Fruit fly (Drosophila melanogaster) whole organism, embryonic: Measurements from ENCODE around the gene CG9389.

ENCODE experiments used
- C15 ChIP-seq: fragments of 200-800 bp; sonication (Bioruptor generic); IDR thresholded peaks from 3 replicates; pipeline ENCODE4 v1.3.6; 2022; ENCODE audit warnings: missing biosample characterization, missing genetic modification characterization
- CG10267 ChIP-seq: fragments of 200-800 bp; sonication (Bioruptor generic); optimal IDR thresholded peaks from 2 replicates; lab custom pipeline; 2018; ENCODE audit warnings: missing biosample characterization, mild to moderate bottlenecking, missing genetic modification characterization, moderate library complexity
- CG13123 ChIP-seq: fragments of 200-800 bp; sonication (Bioruptor generic); optimal IDR thresholded peaks from 2 replicates; lab custom pipeline; 2016; ENCODE audit warnings: missing biosample characterization, missing genetic modification characterization
- CG13424 ChIP-seq: fragments of 200-800 bp; sonication (Bioruptor generic); optimal IDR thresholded peaks from 2 replicates; lab custom pipeline; 2019; ENCODE audit warnings: missing biosample characterization, mild to moderate bottlenecking, missing genetic modification characterization, moderate library complexity
- CG14014 ChIP-seq: fragments of 200-800 bp; sonication (Bioruptor generic); IDR thresholded peaks from 2 replicates; pipeline ENCODE4 v1.3.6; 2022; ENCODE audit warnings: missing biosample characterization, missing genetic modification characterization
- CG16779 ChIP-seq: fragments of 200-800 bp; sonication (Bioruptor generic); IDR thresholded peaks from 2 replicates; pipeline ENCODE4 v1.3.6; 2022; ENCODE audit warnings: missing biosample characterization, missing genetic modification characterization
- CG17361 ChIP-seq: fragments of 200-800 bp; sonication (Bioruptor generic); IDR thresholded peaks from 3 replicates; pipeline ENCODE4 v1.3.6; 2022; ENCODE audit warnings: missing biosample characterization, missing genetic modification characterization
- CG17568 ChIP-seq: fragments of 200-800 bp; sonication (Bioruptor generic); optimal IDR thresholded peaks from 2 replicates; lab custom pipeline; 2018; ENCODE audit warnings: missing biosample characterization, mild to moderate bottlenecking, missing genetic modification characterization, moderate library complexity
- CG2120 ChIP-seq: fragments of 200-800 bp; sonication (Bioruptor generic); optimal IDR thresholded peaks from 3 replicates; lab custom pipeline; 2016; ENCODE audit warnings: missing biosample characterization, missing genetic modification characterization
- CG31441 ChIP-seq: fragments of 200-800 bp; sonication (Bioruptor generic); IDR thresholded peaks from 2 replicates; pipeline ENCODE4 v1.3.6; 2022; ENCODE audit warnings: missing biosample characterization, missing genetic modification characterization
- CG33213 ChIP-seq: fragments of 200-800 bp; sonication (Bioruptor generic); optimal IDR thresholded peaks from 3 replicates; lab custom pipeline; 2016; ENCODE audit warnings: missing biosample characterization, missing genetic modification characterization
- CG3407 ChIP-seq: fragments of 200-800 bp; sonication (Bioruptor generic); optimal IDR thresholded peaks from 2 replicates; lab custom pipeline; 2018; ENCODE audit warnings: missing biosample characterization, mild to moderate bottlenecking, missing genetic modification characterization
- CG34422 ChIP-seq: fragments of 200-800 bp; sonication (Bioruptor generic); IDR thresholded peaks from 3 replicates; pipeline ENCODE4 v1.3.6; 2022; ENCODE audit warnings: missing biosample characterization, missing genetic modification characterization
- CG3838 ChIP-seq: fragments of 200-800 bp; sonication (Bioruptor generic); optimal IDR thresholded peaks from 3 replicates; lab custom pipeline; 2016; ENCODE audit warnings: missing biosample characterization, missing genetic modification characterization
- CG3847 ChIP-seq: fragments of 200-800 bp; sonication (Bioruptor generic); IDR thresholded peaks from 2 replicates; pipeline ENCODE4 v1.3.6; 2022; ENCODE audit warnings: missing biosample characterization, missing genetic modification characterization
- CG43689 ChIP-seq: fragments of 200-800 bp; sonication (Bioruptor generic); IDR thresholded peaks from 2 replicates; pipeline ENCODE4 v1.3.6; 2022; ENCODE audit warnings: missing biosample characterization, missing genetic modification characterization
- CG4617 ChIP-seq: fragments of 200-800 bp; sonication (Bioruptor generic); optimal IDR thresholded peaks from 3 replicates; lab custom pipeline; 2016; ENCODE audit warnings: missing biosample characterization, missing genetic modification characterization, borderline replicate concordance
- CG8359 ChIP-seq: fragments of 200-800 bp; sonication (Bioruptor generic); optimal IDR thresholded peaks from 2 replicates; lab custom pipeline; 2017; ENCODE audit warnings: missing biosample characterization, mild to moderate bottlenecking, missing genetic modification characterization, borderline replicate concordance
- Chrac-16 ChIP-seq: fragments of 200-800 bp; sonication (Bioruptor generic); optimal IDR thresholded peaks from 3 replicates; lab custom pipeline; 2016; ENCODE audit warnings: missing biosample characterization, missing genetic modification characterization
- Dad ChIP-seq: fragments of 200-800 bp; sonication (Bioruptor generic); optimal IDR thresholded peaks from 3 replicates; lab custom pipeline; 2016; ENCODE audit warnings: missing biosample characterization, missing genetic modification characterization
- Fer3 ChIP-seq: fragments of 200-800 bp; sonication (Bioruptor generic); optimal IDR thresholded peaks from 2 replicates; lab custom pipeline; 2018; ENCODE audit warnings: missing biosample characterization, mild to moderate bottlenecking, missing genetic modification characterization, moderate library complexity
- Lhr ChIP-seq: fragments of 200-800 bp; sonication (Bioruptor generic); optimal IDR thresholded peaks from 3 replicates; lab custom pipeline; 2017; ENCODE audit warnings: mild to moderate bottlenecking, missing biosample characterization, missing genetic modification reagents, missing genetic modification characterization
- MESR4 ChIP-seq: fragments of 200-800 bp; sonication (Bioruptor generic); optimal IDR thresholded peaks from 2 replicates; lab custom pipeline; 2018; ENCODE audit warnings: missing biosample characterization, mild to moderate bottlenecking, missing genetic modification characterization, moderate library complexity
- Oli ChIP-seq: fragments of 200-800 bp; sonication (Bioruptor generic); optimal IDR thresholded peaks from 2 replicates; lab custom pipeline; 2018; ENCODE audit warnings: missing biosample characterization, mild to moderate bottlenecking, missing genetic modification characterization, moderate library complexity
- Trl ChIP-seq, 3 experiments: fragments of >200 bp in 2 of 3; fragments of 200-800 bp in 1 of 3; sonication (Bioruptor generic) in 1 of 3; optimal IDR thresholded peaks; 2 replicates in 1 of 3; 3 replicates in 2 of 3; lab custom pipeline; 2016 to 2017; ENCODE audit warnings: missing biosample characterization in 1 of 3, missing genetic modification characterization in 1 of 3
- Xbp1 ChIP-seq: fragments of 200-800 bp; sonication (Bioruptor generic); optimal IDR thresholded peaks from 3 replicates; lab custom pipeline; 2016; ENCODE audit warnings: missing biosample characterization, mild to moderate bottlenecking, missing genetic modification characterization
- ab ChIP-seq: fragments of 200-800 bp; sonication (Bioruptor generic); optimal IDR thresholded peaks from 2 replicates; lab custom pipeline; 2016; ENCODE audit warnings: missing biosample characterization, missing genetic modification characterization
- ap ChIP-seq: fragments of 200-800 bp; sonication (Bioruptor generic); IDR thresholded peaks from 2 replicates; pipeline ENCODE4 v1.3.6; 2022; ENCODE audit warnings: missing biosample characterization, missing genetic modification characterization
- cad ChIP-seq: fragments of >200 bp; optimal IDR thresholded peaks from 2 replicates; lab custom pipeline; 2017; ENCODE audit warnings: missing biosample characterization, missing genetic modification characterization
- chinmo ChIP-seq: fragments of 200-800 bp; sonication (Bioruptor generic); IDR thresholded peaks from 4 replicates; pipeline ENCODE4 v1.3.6; 2022; ENCODE audit warnings: missing biosample characterization, missing genetic modification characterization; ENCODE audit not compliant: partially characterized antibody
- ci ChIP-seq: fragments of 200-800 bp; sonication (Bioruptor generic); IDR thresholded peaks from 3 replicates; pipeline ENCODE4 v1.3.6; 2022; ENCODE audit warnings: missing biosample characterization, missing genetic modification characterization
- fd102C ChIP-seq: fragments of 200-800 bp; sonication (Bioruptor generic); optimal IDR thresholded peaks from 2 replicates; lab custom pipeline; 2018; ENCODE audit warnings: missing biosample characterization, mild to moderate bottlenecking, missing genetic modification characterization, moderate library complexity
- fu2 ChIP-seq: fragments of 200-800 bp; sonication (Bioruptor generic); optimal IDR thresholded peaks from 2 replicates; lab custom pipeline; 2016; ENCODE audit warnings: missing biosample characterization, missing genetic modification characterization
- gem ChIP-seq: fragments of 200-800 bp; sonication (Bioruptor generic); optimal IDR thresholded peaks from 2 replicates; lab custom pipeline; 2019; ENCODE audit warnings: missing biosample characterization, mild to moderate bottlenecking, missing genetic modification characterization, moderate library complexity
- lilli ChIP-seq: fragments of 200-800 bp; sonication (Bioruptor generic); optimal IDR thresholded peaks from 3 replicates; lab custom pipeline; 2016; ENCODE audit warnings: missing biosample characterization, missing genetic modification characterization
- lmd ChIP-seq: fragments of 200-800 bp; sonication (Bioruptor generic); IDR thresholded peaks from 2 replicates; pipeline ENCODE4 v1.3.6; 2022; ENCODE audit warnings: missing biosample characterization, missing genetic modification characterization
- pfk ChIP-seq: fragments of 200-800 bp; sonication (Bioruptor generic); optimal IDR thresholded peaks from 2 replicates; lab custom pipeline; 2018; ENCODE audit warnings: missing biosample characterization, mild to moderate bottlenecking, missing genetic modification characterization, moderate library complexity
- pros ChIP-seq: fragments of 200-800 bp; sonication (Bioruptor generic); optimal IDR thresholded peaks from 3 replicates; lab custom pipeline; 2019; ENCODE audit warnings: missing biosample characterization, mild to moderate bottlenecking, missing genetic modification characterization, moderate library complexity
- sens ChIP-seq: fragments of 200-800 bp; sonication (Bioruptor generic); peaks from one replicate; lab custom pipeline; 2016; ENCODE audit warnings: missing biosample characterization, missing genetic modification characterization
- seq ChIP-seq: fragments of 200-800 bp; sonication (Bioruptor generic); IDR thresholded peaks from 2 replicates; pipeline ENCODE4 v1.3.6; 2022; ENCODE audit warnings: missing biosample characterization, missing genetic modification characterization
- sim ChIP-seq: fragments of 200-800 bp; sonication (Bioruptor generic); IDR thresholded peaks from 2 replicates; pipeline ENCODE4 v1.3.6; 2022; ENCODE audit warnings: missing biosample characterization, missing genetic modification characterization
- sob ChIP-seq: fragments of 200-800 bp; sonication (Bioruptor generic); IDR thresholded peaks from 2 replicates; pipeline ENCODE4 v1.3.6; 2022; ENCODE audit warnings: missing biosample characterization, missing genetic modification characterization
- ssp ChIP-seq: fragments of 200-800 bp; sonication (Bioruptor generic); IDR thresholded peaks from 2 replicates; pipeline ENCODE4 v1.3.6; 2022; ENCODE audit warnings: missing biosample characterization, missing genetic modification characterization
- tap ChIP-seq: fragments of 200-800 bp; optimal IDR thresholded peaks from 3 replicates; lab custom pipeline; 2019; ENCODE audit warnings: missing biosample characterization, mild to moderate bottlenecking, missing genetic modification characterization, moderate library complexity
- tio ChIP-seq: fragments of 200-800 bp; sonication (Bioruptor generic); optimal IDR thresholded peaks from 2 replicates; lab custom pipeline; 2017; ENCODE audit warnings: missing biosample characterization, missing genetic modification characterization, inconsistent platforms
- tll ChIP-seq, 2 experiments: fragments of 200-800 bp in 1 of 2; fragments of >200 bp in 1 of 2; sonication (Bioruptor generic) in 1 of 2; optimal IDR thresholded peaks; 2 replicates each; lab custom pipeline; 2017 to 2019; ENCODE audit warnings: missing biosample characterization in 2 of 2, missing genetic modification characterization in 2 of 2, mild to moderate bottlenecking in 1 of 2, moderate library complexity in 1 of 2
- vnd ChIP-seq: fragments of 200-800 bp; sonication (Bioruptor generic); IDR thresholded peaks from 3 replicates; pipeline ENCODE4 v1.3.6; 2022; ENCODE audit warnings: missing biosample characterization, missing genetic modification characterization; ENCODE audit not compliant: partially characterized antibody
- wdn ChIP-seq: fragments of 200-800 bp; sonication (Bioruptor generic); IDR thresholded peaks from 2 replicates; pipeline ENCODE4 v1.3.6; 2022; ENCODE audit warnings: missing biosample characterization, missing genetic modification characterization

Gene CG9389

DNA sequence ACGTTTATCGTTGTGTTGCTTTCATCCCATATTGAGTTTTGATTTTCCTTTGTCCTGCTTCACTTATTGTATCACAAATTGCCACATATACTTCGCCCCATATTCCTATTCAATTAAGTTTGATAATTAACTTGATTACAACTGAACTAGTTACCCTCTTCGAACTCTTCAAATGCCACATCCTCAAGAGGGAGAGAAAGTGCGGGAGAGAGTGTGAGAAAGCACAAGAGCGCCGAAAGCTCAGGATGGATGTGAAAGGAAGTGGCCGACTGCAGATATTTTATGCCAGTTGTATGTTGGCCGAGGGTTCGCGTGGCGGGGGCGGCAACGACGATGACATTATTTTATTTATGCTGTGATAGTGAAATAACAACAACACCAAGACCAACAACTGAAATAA lies 48.1 kb upstream of the CG9389 start, which contains the start of gene Rab26:
Gene Rab26 (plus strand): TSS at position 301 of the 400 bp plus-strand sequence.
- TF ChIP-seq CG16779 = no peak
- TF ChIP-seq tap (tag; lab: Kevin White, UChicago) = no peak
- peak; percentile 15; the same call in 1 of the 2 replicates for TF ChIP-seq seq (GFP tag; lab: Robert Waterston, UW)
- TF ChIP-seq sim (GFP tag; lab: Robert Waterston, UW) = 0 out of 2 replicates have a peak, but pooled peaks have one; percentile 29
- TF ChIP-seq tio (GFP tag; lab: Kevin White, UChicago) = no peak
- no peak for TF ChIP-seq CG14014 (GFP tag; lab: Robert Waterston, UW)
- no peak for TF ChIP-seq CG43689
- peak; percentile 13 to 30 for TF ChIP-seq Trl (optimal IDR thresholded peaks at IDR 0.05; lab: Kevin White, UChicago)
- no peak for TF ChIP-seq Trl (GFP tag; optimal IDR thresholded peaks at IDR 0.05; lab: Kevin White, UChicago)
- no peak for TF ChIP-seq gem (tag; lab: Kevin White, UChicago)
- TF ChIP-seq CG17361 (GFP tag; lab: Robert Waterston, UW) = no peak
- no peak for TF ChIP-seq CG31441 (GFP tag; lab: Robert Waterston, UW)
- no peak for TF ChIP-seq ap (GFP tag; lab: Robert Waterston, UW)
- no peak for TF ChIP-seq sens (GFP tag; lab: Kevin White, UChicago)
- TF ChIP-seq Oli (tag; lab: Kevin White, UChicago) = no peak
- TF ChIP-seq lmd = no peak
- TF ChIP-seq ab (GFP tag; lab: Kevin White, UChicago) = no peak
- TF ChIP-seq wdn (GFP tag; lab: Robert Waterston, UW) = no peak
- TF ChIP-seq chinmo (GFP tag; lab: Robert Waterston, UW) = 0 out of 4 replicates have a peak, but pooled peaks have one; percentile 12
- TF ChIP-seq CG13424 (tag; lab: Kevin White, UChicago) = no peak
- no peak for TF ChIP-seq CG17568

DNA sequence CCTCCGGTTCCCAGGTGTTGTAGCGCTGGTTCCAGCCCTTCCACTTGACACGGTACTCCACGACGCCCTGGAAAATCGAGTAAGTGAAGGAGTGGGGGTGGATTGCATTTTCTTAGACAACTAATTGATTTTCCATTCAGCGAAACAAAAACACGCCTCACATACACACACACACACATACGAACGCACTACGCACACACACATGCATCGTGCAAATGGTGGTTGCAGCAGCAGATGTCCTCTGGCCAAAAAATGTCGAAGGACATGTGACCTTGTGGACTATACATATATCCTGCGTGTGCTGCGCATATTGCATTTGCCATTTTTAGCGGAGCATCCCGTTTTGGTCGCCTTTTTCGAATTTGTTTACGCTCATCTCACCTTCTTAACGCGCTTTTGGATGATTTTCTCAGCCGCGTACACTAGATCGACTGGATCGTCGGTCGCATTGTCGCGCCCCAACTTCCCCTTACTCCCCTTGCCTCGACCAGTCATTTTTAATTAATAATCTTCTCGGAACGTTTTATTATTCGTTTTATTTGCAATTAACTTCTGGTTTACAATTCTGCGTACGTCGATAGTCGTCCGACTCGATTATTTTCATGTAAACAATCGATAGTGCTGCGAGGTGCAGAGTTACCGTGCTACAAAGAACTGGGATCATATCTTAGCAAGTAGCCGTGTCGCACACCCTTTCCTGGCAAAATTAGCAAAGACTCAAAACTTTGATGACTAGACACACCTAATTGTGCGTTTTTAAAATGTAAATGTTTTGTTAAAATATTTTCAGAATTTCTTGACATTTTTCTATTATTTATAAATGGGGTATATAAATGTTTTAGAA lies 47.3 kb upstream of the CG9389 start, which contains the start of gene Pc:
Gene Pc (minus strand): TSS at position 605 of the 844 bp plus-strand sequence.
- no peak for TF ChIP-seq C15 (GFP tag; lab: Robert Waterston, UW)
- TF ChIP-seq fd102C (GFP tag; lab: Kevin White, UChicago) = no peak
- TF ChIP-seq cad = peak; percentile 40
- TF ChIP-seq Fer3 (tag; lab: Kevin White, UChicago) = no peak
- TF ChIP-seq CG3407 = no peak
- no peak for TF ChIP-seq pfk (GFP tag; lab: Kevin White, UChicago)
- no peak for TF ChIP-seq Chrac-16 (GFP tag; lab: Kevin White, UChicago)
- TF ChIP-seq Xbp1 = peak; percentile 10
- TF ChIP-seq tll (GFP tag; optimal IDR thresholded peaks at IDR 0.05; lab: Kevin White, UChicago) = peak in 1 of 2 experiments; percentile 46
- peak; percentile 78 for TF ChIP-seq CG33213
- peak; percentile 91 for TF ChIP-seq Lhr (GFP tag; lab: Kevin White, UChicago)
- peak; percentile 51; the same call in 1 of the 3 replicates for TF ChIP-seq CG34422 (GFP tag; lab: Robert Waterston, UW)
- TF ChIP-seq ci (GFP tag; lab: Robert Waterston, UW) = peak; percentile 59; the same call in 2 of the 3 replicates
- peak; percentile 1 for TF ChIP-seq fu2 (GFP tag; lab: Kevin White, UChicago)
- peak; percentile 59 for TF ChIP-seq MESR4
- peak; percentile 39 for TF ChIP-seq CG2120 (GFP tag; lab: Kevin White, UChicago)
- peak; percentile 1 for TF ChIP-seq Dad (GFP tag; lab: Kevin White, UChicago)
- peak; percentile 48; the same call in 1 of the 2 replicates for TF ChIP-seq sob (GFP tag; lab: Robert Waterston, UW)
- TF ChIP-seq CG10267 (tag; lab: Kevin White, UChicago) = peak; percentile 61
- TF ChIP-seq pros = peak; percentile 60
- no peak for TF ChIP-seq CG8359 (GFP tag; lab: Kevin White, UChicago)
- TF ChIP-seq lilli (GFP tag; lab: Kevin White, UChicago) = peak; percentile 3
- TF ChIP-seq CG3847 (GFP tag; lab: Robert Waterston, UW) = peak; percentile 69
- TF ChIP-seq CG3838 = no peak
- TF ChIP-seq CG4617 = peak; percentile 89
- TF ChIP-seq ssp (GFP tag; lab: Robert Waterston, UW) = 0 out of 2 replicates have a peak, but pooled peaks have one; percentile 12
- peak; percentile 84 for TF ChIP-seq vnd (GFP tag; lab: Robert Waterston, UW)
- no peak for TF ChIP-seq CG13123 (GFP tag; lab: Kevin White, UChicago)
